Worm (Caenorhabditis elegans): ENCODE measurements around the gene rnf-121.

DNA sequence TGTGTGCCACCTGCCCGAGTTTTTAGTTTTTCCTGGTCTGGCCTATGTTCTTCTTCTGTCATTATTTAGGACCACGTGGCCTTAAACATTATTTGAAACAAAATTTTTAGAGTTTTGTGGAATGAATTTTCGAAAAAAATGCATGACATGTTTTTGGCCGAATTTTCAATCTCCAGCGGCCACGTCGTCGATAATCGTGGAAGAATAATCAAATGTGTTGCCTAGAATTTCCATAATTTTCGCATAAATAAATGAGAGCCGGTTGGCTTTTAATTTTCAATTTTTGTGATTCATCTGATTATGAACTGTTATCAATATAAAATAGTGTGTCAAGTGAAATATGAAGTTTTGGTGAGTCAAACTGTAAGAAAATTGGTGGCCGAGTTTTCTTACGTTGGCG lies 9.8 kb downstream of the rnf-121 start, which contains the start of gene C01G12.16:
- no peak for TF ChIP-seq blmp-1 (tag; optimal IDR thresholded peaks at IDR 0.05)
- TF ChIP-seq fkh-10 (GFP tag; optimal IDR thresholded peaks at IDR 0.05) = no peak
- no peak for TF ChIP-seq lin-39 (tag; optimal IDR thresholded peaks at IDR 0.05)
